Worm (Caenorhabditis elegans): Measurements from ENCODE around the gene K09F5.1.
A peak's percentile ranks its signal among the peaks of the same experiment; 100 is the strongest.

Gene K09F5.1

ce11 chrX:7726351-7726750, 13.1 kb upstream of the K09F5.1 start:
- no peak for TF ChIP-seq klf-2 (GFP tag; conservative IDR thresholded peaks at IDR 0.05)
- TF ChIP-seq cog-1 (tag; optimal IDR thresholded peaks at IDR 0.05): no peak
- TF ChIP-seq tab-1 (GFP tag; IDR thresholded peaks at IDR 0.05): no peak
- no peak for TF ChIP-seq T22C8.4 (GFP tag; IDR thresholded peaks at IDR 0.05)
- TF ChIP-seq ztf-23 (GFP tag; IDR thresholded peaks at IDR 0.05): no peak
- TF ChIP-seq ref-1 (GFP tag; conservative IDR thresholded peaks at IDR 0.05): no peak
- TF ChIP-seq ztf-29 (GFP tag; IDR thresholded peaks at IDR 0.05): no peak
- no peak for TF ChIP-seq flt-1 (GFP tag; IDR thresholded peaks at IDR 0.05)
- no peak for TF ChIP-seq med-1 (GFP tag; optimal IDR thresholded peaks at IDR 0.05; ENCODE audit: insufficient read depth)

ce11 chrX:7727601-7728000, 11.9 kb upstream of the K09F5.1 start, which contains the start of gene vit-1:
Gene vit-1, plus strand, starts transcription at chrX:7727889.
- TF ChIP-seq ref-1 (GFP tag; conservative IDR thresholded peaks at IDR 0.05): no peak
- no peak for TF ChIP-seq ztf-23 (GFP tag; IDR thresholded peaks at IDR 0.05)

ce11 chrX:7733571-7733970, 5.9 kb upstream of the K09F5.1 start:
- TF ChIP-seq med-1 (GFP tag; optimal IDR thresholded peaks at IDR 0.05; ENCODE audit: insufficient read depth): no peak
- TF ChIP-seq tab-1 (GFP tag; IDR thresholded peaks at IDR 0.05): no peak
- TF ChIP-seq cog-1 (tag; optimal IDR thresholded peaks at IDR 0.05): no peak
- TF ChIP-seq ref-1 (GFP tag; conservative IDR thresholded peaks at IDR 0.05): no peak
- no peak for TF ChIP-seq ztf-23 (GFP tag; IDR thresholded peaks at IDR 0.05)
- TF ChIP-seq T22C8.4 (GFP tag; IDR thresholded peaks at IDR 0.05): no peak
- TF ChIP-seq ztf-29 (GFP tag; IDR thresholded peaks at IDR 0.05): no peak

- TF ChIP-seq ref-1 (GFP tag; conservative IDR thresholded peaks at IDR 0.05) (no peak), flt-1 (GFP tag; IDR thresholded peaks at IDR 0.05) (no peak), cog-1 (tag; optimal IDR thresholded peaks at IDR 0.05) (no peak), tab-1 (GFP tag; IDR thresholded peaks at IDR 0.05) (no peak), med-1 (GFP tag; optimal IDR thresholded peaks at IDR 0.05; ENCODE audit: insufficient read depth) (no peak), klf-2 (GFP tag; conservative IDR thresholded peaks at IDR 0.05) (no peak), ztf-23 (GFP tag; IDR thresholded peaks at IDR 0.05) (no peak), T22C8.4 (GFP tag; IDR thresholded peaks at IDR 0.05) (no peak), ztf-29 (GFP tag; IDR thresholded peaks at IDR 0.05) (no peak)
Observed at ce11 chrX:7736171-7736570, 3.3 kb upstream of the K09F5.1 start, which contains the start of gene set-12. Gene set-12, minus strand, starts transcription at chrX:7736271.

ce11 chrX:7743939-7744338, 4.5 kb downstream of the K09F5.1 start, which contains the start of gene ref-2:
Gene ref-2, plus strand, starts transcription at chrX:7744239.
- no peak for TF ChIP-seq T22C8.4 (GFP tag; IDR thresholded peaks at IDR 0.05)
- TF ChIP-seq med-1 (GFP tag; optimal IDR thresholded peaks at IDR 0.05; ENCODE audit: insufficient read depth): no peak
- TF ChIP-seq tab-1 (GFP tag; IDR thresholded peaks at IDR 0.05): no peak
- TF ChIP-seq ztf-29 (GFP tag; IDR thresholded peaks at IDR 0.05): no peak
- TF ChIP-seq ztf-23 (GFP tag; IDR thresholded peaks at IDR 0.05): no peak
- TF ChIP-seq flt-1 (GFP tag; IDR thresholded peaks at IDR 0.05): no peak
- no peak for TF ChIP-seq cog-1 (tag; optimal IDR thresholded peaks at IDR 0.05)
- TF ChIP-seq ref-1 (GFP tag; conservative IDR thresholded peaks at IDR 0.05): no peak
- no peak for TF ChIP-seq klf-2 (GFP tag; conservative IDR thresholded peaks at IDR 0.05)

ce11 chrX:7745386-7745785, 5.9 kb downstream of the K09F5.1 start:
- TF ChIP-seq med-1 (GFP tag; optimal IDR thresholded peaks at IDR 0.05; ENCODE audit: insufficient read depth): no peak
- TF ChIP-seq ref-1 (GFP tag; conservative IDR thresholded peaks at IDR 0.05): no peak
- TF ChIP-seq cog-1 (tag; optimal IDR thresholded peaks at IDR 0.05): no peak
- TF ChIP-seq ztf-29 (GFP tag; IDR thresholded peaks at IDR 0.05): no peak
- TF ChIP-seq tab-1 (GFP tag; IDR thresholded peaks at IDR 0.05): no peak
- no peak for TF ChIP-seq klf-2 (GFP tag; conservative IDR thresholded peaks at IDR 0.05)
- TF ChIP-seq T22C8.4 (GFP tag; IDR thresholded peaks at IDR 0.05): no peak
- no peak for TF ChIP-seq flt-1 (GFP tag; IDR thresholded peaks at IDR 0.05)
- no peak for TF ChIP-seq ztf-23 (GFP tag; IDR thresholded peaks at IDR 0.05)

- no peak for TF ChIP-seq T22C8.4 (GFP tag; IDR thresholded peaks at IDR 0.05)
Observed at ce11 chrX:7750084-7750483, 10.6 kb downstream of the K09F5.1 start.

ce11 chrX:7752770-7753169, 13.3 kb downstream of the K09F5.1 start, which contains the start of gene deg-1:
Gene deg-1, plus strand, starts transcription at chrX:7753070.
- TF ChIP-seq flt-1 (GFP tag; IDR thresholded peaks at IDR 0.05): no peak
- TF ChIP-seq ztf-29 (GFP tag; IDR thresholded peaks at IDR 0.05): no peak
- TF ChIP-seq T22C8.4 (GFP tag; IDR thresholded peaks at IDR 0.05): no peak
- no peak for TF ChIP-seq ref-1 (GFP tag; conservative IDR thresholded peaks at IDR 0.05)
- no peak for TF ChIP-seq med-1 (GFP tag; optimal IDR thresholded peaks at IDR 0.05; ENCODE audit: insufficient read depth)
- TF ChIP-seq klf-2 (GFP tag; conservative IDR thresholded peaks at IDR 0.05): no peak
- no peak for TF ChIP-seq ztf-23 (GFP tag; IDR thresholded peaks at IDR 0.05)
- TF ChIP-seq cog-1 (tag; optimal IDR thresholded peaks at IDR 0.05): no peak

- TF ChIP-seq tab-1 (GFP tag; IDR thresholded peaks at IDR 0.05) (0 out of 2 replicates have a peak, but pooled peaks have one; percentile 31), flt-1 (GFP tag; IDR thresholded peaks at IDR 0.05) (0 out of 2 replicates have a peak, but pooled peaks have one; percentile 26), ref-1 (GFP tag; conservative IDR thresholded peaks at IDR 0.05) (no peak), T22C8.4 (GFP tag; IDR thresholded peaks at IDR 0.05) (no peak), ztf-29 (GFP tag; IDR thresholded peaks at IDR 0.05) (no peak), cog-1 (tag; optimal IDR thresholded peaks at IDR 0.05) (no peak), med-1 (GFP tag; optimal IDR thresholded peaks at IDR 0.05; ENCODE audit: insufficient read depth) (no peak), ztf-23 (GFP tag; IDR thresholded peaks at IDR 0.05) (0 out of 2 replicates have a peak, but pooled peaks have one; percentile 10), klf-2 (GFP tag; conservative IDR thresholded peaks at IDR 0.05) (no peak)
Observed at ce11 chrX:7773714-7774318, 34.4 kb downstream of the K09F5.1 start.

- TF ChIP-seq med-1 (GFP tag; optimal IDR thresholded peaks at IDR 0.05; ENCODE audit: insufficient read depth): no peak
Observed at ce11 chrX:7776509-7777001, 37.1 kb downstream of the K09F5.1 start, which contains the start of gene mec-7. Gene mec-7, minus strand, starts transcription at chrX:7776689.

Data from whole organism, midembryonic.